Worm (Caenorhabditis elegans) whole organism, young adult: ENCODE results near the gene bca-2.

Experiments
- B0035.1 ChIP-seq: sonication (generic microtip); optimal IDR thresholded peaks from 2 replicates; lab custom pipeline; 2016; ENCODE audit warnings: missing genetic modification characterization, mild to moderate bottlenecking, missing compliant biosample characterization, missing genotype, missing genetic modification reagents
- C17E4.6 ChIP-seq: fragments of 200-800 bp; sonication (Bioruptor generic); IDR thresholded peaks from 2 replicates; pipeline ENCODE4 v1.3.6; 2022; ENCODE audit warnings: missing genetic modification reagents, missing genetic modification characterization, missing compliant biosample characterization
- F52B5.7 ChIP-seq: sonication (generic microtip); optimal IDR thresholded peaks from 2 replicates; lab custom pipeline; 2016; ENCODE audit warnings: mild to moderate bottlenecking, missing genetic modification characterization, missing compliant biosample characterization
- ama-1 ChIP-seq, 3 experiments: fragments of 150-350 bp in 1 of 3; sonication (generic microtip) in 2 of 3; optimal IDR thresholded peaks; 2 replicates each; lab custom pipeline; 2014 to 2018; ENCODE audit warnings: missing biosample characterization in 2 of 3, missing genetic modification characterization in 2 of 3, missing genetic modification reagents in 2 of 3
- atf-7 ChIP-seq: sonication (generic microtip); optimal IDR thresholded peaks from 2 replicates; lab custom pipeline; 2017; ENCODE audit warnings: mild to moderate bottlenecking, missing genetic modification characterization, missing compliant biosample characterization
- athp-1 ChIP-seq: sonication (generic microtip); optimal IDR thresholded peaks from 2 replicates; lab custom pipeline; 2017; ENCODE audit warnings: mild to moderate bottlenecking, missing genetic modification characterization, missing compliant biosample characterization
- madf-3 ChIP-seq: fragments of 200-800 bp; sonication (Bioruptor generic); IDR thresholded peaks from 2 replicates; pipeline ENCODE4 v1.3.6; 2022; ENCODE audit warnings: missing genetic modification reagents, missing genetic modification characterization, missing compliant biosample characterization
- nfya-2 ChIP-seq: fragments of 200-800 bp; sonication (Bioruptor generic); IDR thresholded peaks from 2 replicates; pipeline ENCODE4 v1.3.6; 2022; ENCODE audit warnings: missing genetic modification reagents, missing genetic modification characterization, missing compliant biosample characterization
- nhr-120 ChIP-seq: fragments of 200-800 bp; sonication (Bioruptor generic); IDR thresholded peaks from 2 replicates; pipeline ENCODE4 v1.3.6; 2022; ENCODE audit warnings: missing genetic modification characterization, missing compliant biosample characterization
- nhr-27 ChIP-seq: fragments of 200-800 bp; sonication (Bioruptor generic); optimal IDR thresholded peaks from 2 replicates; lab custom pipeline; 2018; ENCODE audit warnings: mild to moderate bottlenecking, missing genetic modification characterization, moderate library complexity, missing compliant biosample characterization
- nhr-90 ChIP-seq: sonication (generic microtip); optimal IDR thresholded peaks from 2 replicates; lab custom pipeline; 2016; ENCODE audit warnings: missing genotype, mild to moderate bottlenecking, missing genetic modification characterization, missing compliant biosample characterization
- rec-8 ChIP-seq, 2 experiments: sonication (generic microtip); optimal IDR thresholded peaks; 2 replicates each; lab custom pipeline; 2016; ENCODE audit warnings: mild to moderate bottlenecking in 2 of 2, missing genetic modification characterization in 2 of 2, missing genetic modification reagents in 2 of 2, missing genotype in 2 of 2, missing biosample characterization in 1 of 2, missing compliant biosample characterization in 1 of 2, moderate library complexity in 1 of 2
- ztf-18 ChIP-seq: sonication (generic microtip); optimal IDR thresholded peaks from 2 replicates; lab custom pipeline; 2016; ENCODE audit warnings: missing genotype, mild to moderate bottlenecking, missing genetic modification characterization, missing compliant biosample characterization
- ztf-3 ChIP-seq: fragments of 200-800 bp; sonication (Bioruptor generic); optimal IDR thresholded peaks from 2 replicates; lab custom pipeline; 2018; ENCODE audit warnings: mild to moderate bottlenecking, missing genetic modification characterization, missing compliant biosample characterization

DNA sequence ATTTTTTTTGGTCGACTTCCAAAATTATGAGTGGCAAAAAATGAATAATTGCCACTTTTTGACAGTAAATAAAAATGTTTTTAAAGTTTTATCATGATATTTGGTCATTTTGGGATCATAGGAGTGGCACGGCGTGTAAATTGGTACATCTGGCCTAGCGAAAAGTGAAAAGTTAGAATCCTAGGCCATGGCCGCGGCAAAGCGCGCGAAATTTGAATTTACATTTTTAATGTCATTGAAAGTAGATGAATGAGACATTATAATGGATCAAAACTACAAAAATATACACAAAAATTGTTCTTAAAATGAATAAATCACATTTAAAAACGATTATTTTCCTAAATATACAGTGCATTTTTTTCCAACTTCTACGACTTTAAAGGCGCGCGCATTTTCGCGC is 26.5 kb upstream of the bca-2 start:
- TF ChIP-seq nhr-27 (tag; lab: Kevin White, UChicago) (no peak), nfya-2 (GFP tag; lab: Robert Waterston, UW) (no peak), ama-1 (optimal IDR thresholded peaks at IDR 0.05; lab: Kevin White, UChicago) (no peak), ama-1 (GFP tag; optimal IDR thresholded peaks at IDR 0.05; lab: Kevin White, UChicago) (no peak), atf-7 (no peak), nhr-120 (no peak), B0035.1 (tag; lab: Kevin White, UChicago) (no peak), madf-3 (GFP tag; lab: Robert Waterston, UW) (no peak), C17E4.6 (no peak), nhr-90 (tag; lab: Kevin White, UChicago) (no peak), athp-1 (no peak), F52B5.7 (tag; lab: Kevin White, UChicago) (no peak), rec-8 (tag; optimal IDR thresholded peaks at IDR 0.05; lab: Kevin White, UChicago) (no peak), ztf-3 (GFP tag; lab: Kevin White, UChicago) (no peak), ztf-18 (tag; lab: Kevin White, UChicago) (no peak)
